Fruit fly (Drosophila melanogaster): ENCODE results near the gene CG11585.

The CG11585 gene

DNA sequence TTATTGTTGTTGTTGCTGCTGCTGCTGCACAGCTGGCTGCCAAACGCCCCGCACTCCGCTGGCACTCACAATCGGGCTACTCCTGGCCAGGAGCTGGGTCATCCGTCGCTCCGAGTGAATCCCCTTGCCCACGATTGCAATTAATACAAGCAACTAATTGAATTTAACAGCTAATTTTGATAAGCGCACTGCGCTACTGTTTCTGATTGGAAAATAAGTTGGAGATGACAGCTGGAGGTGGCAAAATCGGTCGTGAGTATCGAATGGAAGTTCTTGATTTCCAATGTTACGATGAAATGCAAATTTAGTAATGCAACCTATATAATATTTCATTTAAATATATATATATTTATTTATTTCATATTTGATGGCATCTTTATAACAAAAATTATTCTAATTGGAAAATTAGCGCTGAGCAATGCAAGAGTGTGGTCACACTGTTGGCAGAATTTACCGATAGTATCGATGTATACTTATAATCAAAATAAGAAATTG is 44.6 kb downstream of the CG11585 start, which contains the start of gene CG42271 (continued):
- TF ChIP-seq Ssrp (tag; optimal IDR thresholded peaks at IDR 0.05) (peak; percentile 40), Eip74EF (GFP tag; optimal IDR thresholded peaks at IDR 0.05) (no peak), shn (GFP tag; optimal IDR thresholded peaks at IDR 0.05) (no peak), CG32532 (GFP tag; IDR thresholded peaks at IDR 0.05) (peak; percentile 29; the same call in 1 of the 2 replicates), dan (GFP tag; IDR thresholded peaks at IDR 0.05) (no peak), CG14965 (GFP tag; optimal IDR thresholded peaks at IDR 0.05; ENCODE audit: borderline replicate concordance) (no peak), fu2 (GFP tag; optimal IDR thresholded peaks at IDR 0.05) (no peak), pum (GFP tag; optimal IDR thresholded peaks at IDR 0.05) (no peak), Rx (GFP tag; IDR thresholded peaks at IDR 0.05) (no peak), ase (GFP tag; IDR thresholded peaks at IDR 0.05) (no peak), fd102C (GFP tag; optimal IDR thresholded peaks at IDR 0.05) (no peak), CG10209 (GFP tag; optimal IDR thresholded peaks at IDR 0.05) (no peak), sisA (GFP tag; IDR thresholded peaks at IDR 0.05) (no peak), CG18262 (tag; optimal IDR thresholded peaks at IDR 0.05) (peak; percentile 53), CG17568 (GFP tag; optimal IDR thresholded peaks at IDR 0.05) (no peak), CG10274 (GFP tag; optimal IDR thresholded peaks at IDR 0.05) (no peak), gem (tag; optimal IDR thresholded peaks at IDR 0.05) (no peak), CG18764 (GFP tag; optimal IDR thresholded peaks at IDR 0.05) (no peak), rib (GFP tag; IDR thresholded peaks at IDR 0.05) (no peak), CG31441 (GFP tag; IDR thresholded peaks at IDR 0.05) (no peak; the same call in 1 of the 2 replicates), Hey (tag; optimal IDR thresholded peaks at IDR 0.05) (no peak), Usf (GFP tag; optimal IDR thresholded peaks at IDR 0.05) (no peak), jumu (GFP tag; optimal IDR thresholded peaks at IDR 0.05) (no peak), Doc3 (GFP tag; IDR thresholded peaks at IDR 0.05; ENCODE audit: partially characterized antibody) (peak; percentile 96), corto (GFP tag; optimal IDR thresholded peaks at IDR 0.05) (no peak), CG16815 (GFP tag; optimal IDR thresholded peaks at IDR 0.05) (no peak), sens (GFP tag) (peak; percentile 34), Aef1 (GFP tag; IDR thresholded peaks at IDR 0.05) (no peak), sima (GFP tag; optimal IDR thresholded peaks at IDR 0.05) (no peak), Nf-YB (GFP tag; optimal IDR thresholded peaks at IDR 0.05) (peak; percentile 13), org-1 (GFP tag; optimal IDR thresholded peaks at IDR 0.05) (no peak), Dip2 (GFP tag; IDR thresholded peaks at IDR 0.05) (no peak), CG17385 (GFP tag; optimal IDR thresholded peaks at IDR 0.05) (peak; percentile 13), CG12744 (GFP tag; optimal IDR thresholded peaks at IDR 0.05) (no peak), kni (GFP tag; optimal IDR thresholded peaks at IDR 0.05) (no peak), CG10543 (GFP tag; optimal IDR thresholded peaks at IDR 0.05) (peak; percentile 60), en (GFP tag; optimal IDR thresholded peaks at IDR 0.05) (no peak), Hr3 (GFP tag; optimal IDR thresholded peaks at IDR 0.05) (peak; percentile 46), CG11696 (GFP tag; IDR thresholded peaks at IDR 0.05) (no peak), gsb-n (tag; optimal IDR thresholded peaks at IDR 0.05) (no peak), ato (GFP tag; IDR thresholded peaks at IDR 0.05; ENCODE audit: partially characterized antibody) (peak; percentile 74), CG4854 (GFP tag; optimal IDR thresholded peaks at IDR 0.05) (no peak), nom (GFP tag; optimal IDR thresholded peaks at IDR 0.05) (no peak), Dref (GFP tag; IDR thresholded peaks at IDR 0.05) (peak; percentile 40), gt (GFP tag; IDR thresholded peaks at IDR 0.05) (no peak), CG12391 (tag; optimal IDR thresholded peaks at IDR 0.05) (peak; percentile 65), phol (tag; optimal IDR thresholded peaks at IDR 0.05) (peak; percentile 64), her (GFP tag; optimal IDR thresholded peaks at IDR 0.05) (no peak), Myb (GFP tag; optimal IDR thresholded peaks at IDR 0.05) (peak; percentile 5), tup (GFP tag; optimal IDR thresholded peaks at IDR 0.05) (no peak), CTCF (GFP tag; optimal IDR thresholded peaks at IDR 0.05) (no peak), CG16779 (GFP tag; IDR thresholded peaks at IDR 0.05) (no peak)
